Worm (Caenorhabditis elegans) whole organism, L1 larva: ENCODE measurements around the gene spp-13.

Experiments used
- alr-1 ChIP-seq: fragments of 200-800 bp; sonication (Bioruptor generic); optimal IDR thresholded peaks from 2 replicates; lab custom pipeline; 2018; ENCODE audit warnings: borderline replicate concordance, mild to moderate bottlenecking, missing genetic modification characterization, missing compliant biosample characterization
- ceh-90 ChIP-seq: sonication (generic microtip); optimal IDR thresholded peaks from 2 replicates; lab custom pipeline; 2016; ENCODE audit warnings: missing genetic modification characterization, missing compliant biosample characterization
- elt-3 ChIP-seq, 6 experiments: fragments of 150-350 bp in 1 of 6; sonication (generic microtip); optimal IDR thresholded peaks; 2 replicates each; lab custom pipeline; 2017 to 2018; ENCODE audit warnings: missing biosample characterization in 6 of 6, missing genetic modification characterization in 6 of 6, inconsistent platforms in 1 of 6
- lin-13 ChIP-seq: fragments of 150-350 bp; optimal IDR thresholded peaks from 2 replicates; lab custom pipeline; 2014; ENCODE audit warnings: missing biosample characterization, missing genetic modification reagents, missing genetic modification characterization
- nhr-71 ChIP-seq: sonication (generic microtip); optimal IDR thresholded peaks from 2 replicates; lab custom pipeline; 2016; ENCODE audit warnings: mild to moderate bottlenecking, missing genetic modification characterization, moderate library complexity, missing compliant biosample characterization
- snpc-4 ChIP-seq: fragments of 150-350 bp; optimal IDR thresholded peaks from 2 replicates; lab custom pipeline; 2014; ENCODE audit warnings: missing biosample characterization, missing genetic modification characterization
- sptf-1 ChIP-seq: fragments of 150-350 bp; optimal IDR thresholded peaks from 2 replicates; lab custom pipeline; 2014; ENCODE audit warnings: missing biosample characterization, missing genetic modification characterization
- unc-62 ChIP-seq: fragments of 150-350 bp; optimal IDR thresholded peaks from 2 replicates; lab custom pipeline; 2014; ENCODE audit warnings: missing biosample characterization, missing genetic modification reagents, missing genetic modification characterization
- ztf-11 ChIP-seq, 2 experiments: sonication (generic microtip); optimal IDR thresholded peaks; 2 replicates each; lab custom pipeline; 2016 to 2017; ENCODE audit warnings: missing genetic modification characterization in 2 of 2, missing biosample characterization in 1 of 2, missing compliant biosample characterization in 1 of 2

- TF ChIP-seq ztf-11 (tag; optimal IDR thresholded peaks at IDR 0.05; lab: Kevin White, UChicago) (no peak), snpc-4 (tag; lab: Kevin White, UChicago) (no peak), lin-13 (GFP tag; lab: Kevin White, UChicago) (no peak), sptf-1 (tag; lab: Kevin White, UChicago) (no peak), nhr-71 (no peak), ceh-90 (tag; lab: Kevin White, UChicago) (no peak), elt-3 (tag; optimal IDR thresholded peaks at IDR 0.05; lab: Kevin White, UChicago) (no peak), unc-62 (GFP tag; lab: Kevin White, UChicago) (no peak), alr-1 (no peak)
Measured at ce11 chrX:8367553-8367952, 50.8 kb downstream of the spp-13 start, which contains the start of gene F40B5.2.
